Fruit fly (Drosophila melanogaster) whole organism, embryonic: Measurements from ENCODE around the gene CG13085.
A peak's percentile ranks its signal among the peaks of the same experiment; 100 is the strongest.

Source experiments
- B-H2 ChIP-seq: fragments of 200-800 bp; sonication (Bioruptor generic); optimal IDR thresholded peaks from 2 replicates; lab custom pipeline; 2018; ENCODE audit warnings: missing biosample characterization, mild to moderate bottlenecking, missing genetic modification characterization
- BEAF-32 ChIP-seq: fragments of 200-800 bp; sonication (Bioruptor generic); optimal IDR thresholded peaks from 3 replicates; lab custom pipeline; 2017; ENCODE audit warnings: missing biosample characterization, missing genetic modification characterization, mild to moderate bottlenecking, moderate library complexity, missing genetic modification reagents
- C15 ChIP-seq: fragments of 200-800 bp; sonication (Bioruptor generic); IDR thresholded peaks from 3 replicates; pipeline ENCODE4 v1.3.6; 2022; ENCODE audit warnings: missing biosample characterization, missing genetic modification characterization
- CG10431 ChIP-seq: fragments of 200-800 bp; sonication (Bioruptor generic); optimal IDR thresholded peaks from 3 replicates; lab custom pipeline; 2018; ENCODE audit warnings: missing biosample characterization, mild to moderate bottlenecking, missing genetic modification characterization
- CG10543 ChIP-seq: fragments of 200-800 bp; sonication (Bioruptor generic); optimal IDR thresholded peaks from 3 replicates; lab custom pipeline; 2017; ENCODE audit warnings: missing biosample characterization, mild to moderate bottlenecking, missing genetic modification characterization, moderate library complexity
- CG10959 ChIP-seq: fragments of 200-800 bp; sonication (Bioruptor generic); IDR thresholded peaks from 2 replicates; pipeline ENCODE4 v1.3.6; 2022; ENCODE audit warnings: missing biosample characterization, missing genetic modification characterization
- CG12744 ChIP-seq: fragments of 200-800 bp; sonication (Bioruptor generic); optimal IDR thresholded peaks from 2 replicates; lab custom pipeline; 2016; ENCODE audit warnings: missing biosample characterization, missing genetic modification characterization
- CG15601 ChIP-seq: fragments of 200-800 bp; sonication (Bioruptor generic); optimal IDR thresholded peaks from 3 replicates; lab custom pipeline; 2019; ENCODE audit warnings: missing biosample characterization, mild to moderate bottlenecking, missing genetic modification characterization, moderate library complexity
- CG2129 ChIP-seq: fragments of 200-800 bp; sonication (Bioruptor generic); IDR thresholded peaks from 2 replicates; pipeline ENCODE4 v1.3.6; 2022; ENCODE audit warnings: missing biosample characterization, missing genetic modification characterization; ENCODE audit not compliant: partially characterized antibody
- CG2712 ChIP-seq: fragments of 200-800 bp; optimal IDR thresholded peaks from 3 replicates; lab custom pipeline; 2019; ENCODE audit warnings: missing biosample characterization, mild to moderate bottlenecking, missing genetic modification characterization, moderate library complexity
- CG3726 ChIP-seq: fragments of 200-800 bp; sonication (Bioruptor generic); IDR thresholded peaks from 3 replicates; pipeline ENCODE4, ENCODE4 v1.3.6; 2022; ENCODE audit warnings: missing biosample characterization, missing genetic modification characterization
- CG4707 ChIP-seq: fragments of 200-800 bp; sonication (Bioruptor generic); optimal IDR thresholded peaks from 2 replicates; lab custom pipeline; 2018; ENCODE audit warnings: missing biosample characterization, mild to moderate bottlenecking, missing genetic modification characterization, moderate library complexity
- CG7357 ChIP-seq: fragments of 200-800 bp; sonication (Bioruptor generic); IDR thresholded peaks from 3 replicates; pipeline ENCODE4 v1.3.6; 2022; ENCODE audit warnings: missing biosample characterization, missing genetic modification characterization
- CG7987 ChIP-seq: fragments of 200-800 bp; sonication (Bioruptor generic); optimal IDR thresholded peaks from 2 replicates; lab custom pipeline; 2018; ENCODE audit warnings: missing biosample characterization, mild to moderate bottlenecking, missing genetic modification characterization, moderate library complexity
- CG8478 ChIP-seq: fragments of >200 bp; optimal IDR thresholded peaks from 2 replicates; lab custom pipeline; 2018
- Doc3 ChIP-seq: fragments of 200-800 bp; sonication (Bioruptor generic); IDR thresholded peaks from 3 replicates; pipeline ENCODE4 v1.3.6; 2022; ENCODE audit warnings: missing biosample characterization, missing genetic modification characterization; ENCODE audit not compliant: partially characterized antibody
- E2f2 ChIP-seq: fragments of 200-800 bp; sonication (Bioruptor generic); IDR thresholded peaks from 2 replicates; pipeline ENCODE4 v1.3.6; 2022; ENCODE audit warnings: missing biosample characterization, missing genetic modification characterization
- HHEX ChIP-seq: fragments of 200-800 bp; sonication (Bioruptor generic); optimal IDR thresholded peaks from 3 replicates; lab custom pipeline; 2017; ENCODE audit warnings: missing biosample characterization, mild to moderate bottlenecking, missing genetic modification characterization, missing genetic modification reagents
- HLH4C ChIP-seq: fragments of 200-800 bp; sonication (Bioruptor generic); IDR thresholded peaks from 3 replicates; pipeline ENCODE4 v1.3.6; 2022; ENCODE audit warnings: missing biosample characterization, missing genetic modification characterization; ENCODE audit not compliant: partially characterized antibody
- HLHmδ ChIP-seq: fragments of 200-800 bp; sonication (Bioruptor generic); optimal IDR thresholded peaks from 2 replicates; lab custom pipeline; 2018; ENCODE audit warnings: missing biosample characterization, mild to moderate bottlenecking, missing genetic modification characterization, moderate library complexity
- Hmx ChIP-seq: fragments of 200-800 bp; sonication (Bioruptor generic); optimal IDR thresholded peaks from 2 replicates; lab custom pipeline; 2016; ENCODE audit warnings: missing biosample characterization, missing genetic modification characterization
- Hr39 ChIP-seq: fragments of >200 bp; optimal IDR thresholded peaks from 2 replicates; lab custom pipeline; 2017
- Med ChIP-seq: fragments of 200-800 bp; sonication (Bioruptor generic); peaks from one replicate; lab custom pipeline; 2016; ENCODE audit warnings: missing biosample characterization, missing genetic modification characterization, mild to moderate bottlenecking, inconsistent platforms, moderate library complexity
- PHDP ChIP-seq: fragments of 200-800 bp; sonication (Bioruptor generic); optimal IDR thresholded peaks from 3 replicates; lab custom pipeline; 2018; ENCODE audit warnings: missing biosample characterization, mild to moderate bottlenecking, missing genetic modification characterization, moderate library complexity
- Sox102F ChIP-seq: fragments of 200-800 bp; sonication (Bioruptor generic); optimal IDR thresholded peaks from 2 replicates; lab custom pipeline; 2018; ENCODE audit warnings: missing biosample characterization, mild to moderate bottlenecking, missing genetic modification characterization, moderate library complexity
- Trl ChIP-seq, 3 experiments: fragments of >200 bp in 2 of 3; fragments of 200-800 bp in 1 of 3; sonication (Bioruptor generic) in 1 of 3; optimal IDR thresholded peaks; 2 replicates in 1 of 3; 3 replicates in 2 of 3; lab custom pipeline; 2016 to 2017; ENCODE audit warnings: missing biosample characterization in 1 of 3, missing genetic modification characterization in 1 of 3
- Vsx1 ChIP-seq: fragments of 200-800 bp; sonication (Bioruptor generic); optimal IDR thresholded peaks from 2 replicates; lab custom pipeline; 2017; ENCODE audit warnings: missing biosample characterization, mild to moderate bottlenecking, missing genetic modification characterization, missing genetic modification reagents
- bsh ChIP-seq, 2 experiments: fragments of 200-800 bp; sonication (Bioruptor generic); optimal IDR thresholded peaks; 2 replicates each; lab custom pipeline; 2017 to 2018; ENCODE audit warnings: mild to moderate bottlenecking in 2 of 2, missing biosample characterization in 2 of 2, missing genetic modification characterization in 2 of 2, moderate library complexity in 1 of 2
- chinmo ChIP-seq: fragments of 200-800 bp; sonication (Bioruptor generic); IDR thresholded peaks from 4 replicates; pipeline ENCODE4 v1.3.6; 2022; ENCODE audit warnings: missing biosample characterization, missing genetic modification characterization; ENCODE audit not compliant: partially characterized antibody
- ci ChIP-seq: fragments of 200-800 bp; sonication (Bioruptor generic); IDR thresholded peaks from 3 replicates; pipeline ENCODE4 v1.3.6; 2022; ENCODE audit warnings: missing biosample characterization, missing genetic modification characterization
- croc ChIP-seq: fragments of 200-800 bp; sonication (Bioruptor generic); conservative IDR thresholded peaks from 3 replicates; pipeline ENCODE4 v1.3.6; 2022; ENCODE audit warnings: missing biosample characterization, missing genetic modification characterization
- disco-r ChIP-seq: fragments of 200-800 bp; sonication (Bioruptor generic); optimal IDR thresholded peaks from 2 replicates; lab custom pipeline; 2016; ENCODE audit warnings: missing biosample characterization, missing genetic modification characterization
- esg ChIP-seq: fragments of 200-800 bp; sonication (Bioruptor generic); conservative IDR thresholded peaks from 2 replicates; pipeline ENCODE4 v1.3.6; 2022; ENCODE audit warnings: missing biosample characterization, missing genetic modification characterization
- ewg ChIP-seq: fragments of 200-800 bp; sonication (Bioruptor generic); optimal IDR thresholded peaks from 3 replicates; lab custom pipeline; 2017; ENCODE audit warnings: mild to moderate bottlenecking, missing biosample characterization, missing genetic modification reagents, missing genetic modification characterization
- fru ChIP-seq: fragments of >200 bp; optimal IDR thresholded peaks from 2 replicates; lab custom pipeline; 2017
- hbn ChIP-seq: fragments of 200-800 bp; sonication (Bioruptor generic); IDR thresholded peaks from 2 replicates; pipeline ENCODE4 v1.3.6; 2022; ENCODE audit warnings: missing biosample characterization, missing genetic modification characterization; ENCODE audit not compliant: partially characterized antibody
- insv ChIP-seq, 2 experiments: fragments of 200-800 bp; sonication (Bioruptor generic); optimal IDR thresholded peaks; 3 replicates each; lab custom pipeline; 2016 to 2018; ENCODE audit warnings: missing biosample characterization in 2 of 2, missing genetic modification characterization in 2 of 2
- lab ChIP-seq: fragments of 200-800 bp; sonication (Bioruptor generic); optimal IDR thresholded peaks from 3 replicates; lab custom pipeline; 2017; ENCODE audit warnings: missing biosample characterization, missing genetic modification characterization, mild to moderate bottlenecking, moderate library complexity, missing genetic modification reagents
- nau ChIP-seq: fragments of 200-800 bp; sonication (Bioruptor generic); optimal IDR thresholded peaks from 3 replicates; lab custom pipeline; 2017; ENCODE audit warnings: missing biosample characterization, mild to moderate bottlenecking, missing genetic modification characterization, missing genetic modification reagents
- nom ChIP-seq: fragments of 200-800 bp; sonication (Bioruptor generic); optimal IDR thresholded peaks from 2 replicates; lab custom pipeline; 2017; ENCODE audit warnings: missing biosample characterization, missing genetic modification characterization, mild to moderate bottlenecking, moderate library complexity, missing genetic modification reagents
- odd ChIP-seq: fragments of 200-800 bp; sonication (Bioruptor generic); optimal IDR thresholded peaks from 2 replicates; lab custom pipeline; 2017; ENCODE audit warnings: missing biosample characterization, mild to moderate bottlenecking, missing genetic modification characterization
- ro ChIP-seq: fragments of 200-800 bp; sonication (Bioruptor generic); IDR thresholded peaks from 2 replicates; pipeline ENCODE4 v1.3.6; 2022; ENCODE audit warnings: missing biosample characterization, missing genetic modification characterization
- sug ChIP-seq: fragments of 200-800 bp; optimal IDR thresholded peaks from 2 replicates; lab custom pipeline; 2019; ENCODE audit warnings: missing biosample characterization, mild to moderate bottlenecking, missing genetic modification characterization, moderate library complexity
- ttk ChIP-seq: fragments of 200-800 bp; sonication (Bioruptor generic); IDR thresholded peaks from 2 replicates; pipeline ENCODE4 v2.1.2; 2022; ENCODE audit warnings: missing biosample characterization, missing genetic modification characterization

CG13085 gene

DNA sequence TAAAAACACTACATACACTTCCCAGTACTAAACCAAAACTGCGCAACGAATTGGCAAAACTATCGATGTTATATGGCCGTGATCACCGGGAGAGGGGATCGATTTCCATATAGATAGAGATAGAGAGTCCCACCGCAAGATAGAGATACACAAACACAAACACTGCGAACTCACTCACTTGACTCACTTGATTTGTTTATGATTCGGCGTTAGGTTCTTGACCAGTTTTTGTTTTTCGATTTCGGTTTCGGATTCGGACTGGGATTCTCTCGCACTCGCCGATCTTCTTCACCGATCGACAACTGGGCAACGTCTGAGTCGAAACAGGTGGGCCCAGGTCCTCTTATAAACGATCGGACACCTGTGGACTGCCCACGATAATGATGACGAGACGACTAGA lies 34.1 kb upstream of the CG13085 start, which contains the start of gene CG17549 (continued):
- TF ChIP-seq nau (GFP tag; lab: Kevin White, UChicago): no peak
- no peak for TF ChIP-seq CG7987 (GFP tag; lab: Kevin White, UChicago)
- TF ChIP-seq CG4707 (GFP tag; lab: Kevin White, UChicago): no peak
- TF ChIP-seq HHEX (GFP tag; lab: Kevin White, UChicago): no peak
- no peak for TF ChIP-seq HLHmδ (GFP tag; lab: Kevin White, UChicago)
- TF ChIP-seq CG10959: no peak
- no peak for TF ChIP-seq CG8478 (lab: Kevin White, UChicago)
- TF ChIP-seq sug: peak; percentile 58
- TF ChIP-seq CG3726 (GFP tag; lab: Robert Waterston, UW): no peak
- no peak for TF ChIP-seq nom
- no peak for TF ChIP-seq BEAF-32 (GFP tag; lab: Kevin White, UChicago)
- no peak for TF ChIP-seq bsh (GFP tag; optimal IDR thresholded peaks at IDR 0.05; lab: Kevin White, UChicago)
- TF ChIP-seq Med (GFP tag; lab: Kevin White, UChicago): peak; percentile 74
- no peak for TF ChIP-seq HLH4C (GFP tag; lab: Robert Waterston, UW)
- TF ChIP-seq Doc3 (GFP tag; lab: Robert Waterston, UW): no peak
- no peak for TF ChIP-seq insv (GFP tag; optimal IDR thresholded peaks at IDR 0.05; lab: Kevin White, UChicago)
- no peak for TF ChIP-seq CG12744 (GFP tag; lab: Kevin White, UChicago)
- TF ChIP-seq CG10543 (GFP tag; lab: Kevin White, UChicago): peak; percentile 33
- no peak for TF ChIP-seq esg
- 0 out of 4 replicates have a peak, but pooled peaks have one; percentile 66 for TF ChIP-seq chinmo
- TF ChIP-seq CG2712 (tag; lab: Kevin White, UChicago): no peak
- TF ChIP-seq CG2129 (GFP tag; lab: Robert Waterston, UW): no peak
- peak; percentile 48 for TF ChIP-seq B-H2
- TF ChIP-seq ewg (GFP tag; lab: Kevin White, UChicago): no peak
- TF ChIP-seq hbn: no peak
- TF ChIP-seq Trl (optimal IDR thresholded peaks at IDR 0.05; lab: Kevin White, UChicago): peak in 1 of 2 experiments; percentile 45
- TF ChIP-seq Trl (GFP tag; optimal IDR thresholded peaks at IDR 0.05; lab: Kevin White, UChicago): no peak
- peak; percentile 6 for TF ChIP-seq lab (GFP tag; lab: Kevin White, UChicago)
- no peak for TF ChIP-seq C15 (GFP tag; lab: Robert Waterston, UW)
- TF ChIP-seq fru: no peak
- TF ChIP-seq odd (GFP tag; lab: Kevin White, UChicago): no peak
- no peak for TF ChIP-seq Hmx
- no peak for TF ChIP-seq CG15601 (tag; lab: Kevin White, UChicago)
- TF ChIP-seq CG10431 (GFP tag; lab: Kevin White, UChicago): no peak
- no peak for TF ChIP-seq Vsx1
- no peak for TF ChIP-seq ttk (GFP tag; lab: Robert Waterston, UW)
- no peak for TF ChIP-seq ro
- no peak for TF ChIP-seq Sox102F (GFP tag; lab: Kevin White, UChicago)
- no peak for TF ChIP-seq croc (GFP tag; lab: Robert Waterston, UW)
- no peak for TF ChIP-seq E2f2
- TF ChIP-seq disco-r (GFP tag; lab: Kevin White, UChicago): no peak
- TF ChIP-seq ci (GFP tag; lab: Robert Waterston, UW): no peak
- no peak for TF ChIP-seq CG7357 (GFP tag; lab: Robert Waterston, UW)
- no peak for TF ChIP-seq PHDP (tag; lab: Kevin White, UChicago)
- no peak for TF ChIP-seq Hr39 (lab: Kevin White, UChicago)
